Fruit fly (Drosophila melanogaster): ENCODE data around the gene fwd.

DNA sequence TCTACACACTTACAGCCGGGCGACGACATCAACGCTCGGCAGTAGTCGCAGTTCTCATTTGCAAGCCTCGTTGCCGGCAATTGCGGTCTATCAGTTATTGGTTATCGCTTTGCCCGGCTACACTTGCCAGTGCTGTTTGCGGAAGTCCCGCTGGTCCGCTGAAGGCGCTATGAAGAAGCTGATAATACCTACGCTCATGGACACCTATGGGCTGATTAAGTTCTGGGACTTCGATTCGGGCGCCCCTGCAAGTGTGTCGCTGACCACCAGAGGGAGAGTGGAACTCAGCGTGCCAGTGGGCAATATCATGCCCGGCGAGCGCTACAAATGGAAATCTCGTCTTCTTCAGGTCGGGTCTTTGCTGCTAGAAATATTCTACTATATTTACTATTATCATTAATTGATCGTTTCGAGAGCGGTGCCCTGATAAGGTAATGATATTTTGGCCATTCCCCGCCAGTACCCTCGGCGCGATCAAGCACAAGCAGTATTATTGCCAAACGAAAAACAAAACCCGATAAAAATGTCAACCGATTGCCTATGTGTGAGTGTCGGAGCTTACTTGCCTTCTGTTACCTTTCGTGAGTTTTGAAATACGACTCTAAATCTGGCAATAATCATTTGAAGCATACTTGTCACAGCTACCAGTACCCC is 19.6 kb downstream of the fwd start:
- TF ChIP-seq CTCF (optimal IDR thresholded peaks at IDR 0.05) (no peak), CG8478 (optimal IDR thresholded peaks at IDR 0.05) (no peak)

Measured in S2 (cell line).